Fruit fly (Drosophila melanogaster) whole organism, embryonic: ENCODE data around the gene Grx5.

ENCODE experiments used
- CG10209 ChIP-seq: fragments of 200-800 bp; sonication (Bioruptor generic); optimal IDR thresholded peaks from 3 replicates; lab custom pipeline; 2017; ENCODE audit warnings: missing biosample characterization, mild to moderate bottlenecking, missing genetic modification characterization, missing genetic modification reagents
- CG1024 ChIP-seq: fragments of 200-800 bp; sonication (Bioruptor generic); IDR thresholded peaks from 2 replicates; pipeline ENCODE4 v1.3.6; 2022; ENCODE audit warnings: missing biosample characterization, missing genetic modification characterization
- CG10654 ChIP-seq: fragments of 200-800 bp; sonication (Bioruptor generic); optimal IDR thresholded peaks from 2 replicates; lab custom pipeline; 2016; ENCODE audit warnings: missing biosample characterization, missing genetic modification characterization
- CG11093 ChIP-seq: fragments of 200-800 bp; sonication (Bioruptor generic); IDR thresholded peaks from 3 replicates; pipeline ENCODE4 v1.3.6; 2022; ENCODE audit warnings: missing biosample characterization, missing genetic modification characterization
- CG11560 ChIP-seq: fragments of 200-800 bp; sonication (Bioruptor generic); IDR thresholded peaks from 3 replicates; pipeline ENCODE4 v1.3.6; 2022; ENCODE audit warnings: missing biosample characterization, missing genetic modification characterization
- CG11696 ChIP-seq: fragments of 200-800 bp; sonication (Bioruptor generic); IDR thresholded peaks from 2 replicates; pipeline ENCODE4 v1.3.6; 2022; ENCODE audit warnings: missing biosample characterization, missing genetic modification characterization
- CG1233 ChIP-seq: fragments of 200-800 bp; sonication (Bioruptor generic); optimal IDR thresholded peaks from 4 replicates; lab custom pipeline; 2018; ENCODE audit warnings: missing biosample characterization, mild to moderate bottlenecking, missing genetic modification characterization
- CG12391 ChIP-seq: fragments of 200-800 bp; sonication (Bioruptor generic); optimal IDR thresholded peaks from 3 replicates; lab custom pipeline; 2018; ENCODE audit warnings: missing biosample characterization, mild to moderate bottlenecking, missing genetic modification characterization, moderate library complexity
- CG13123 ChIP-seq: fragments of 200-800 bp; sonication (Bioruptor generic); optimal IDR thresholded peaks from 2 replicates; lab custom pipeline; 2016; ENCODE audit warnings: missing biosample characterization, missing genetic modification characterization
- CG17802 ChIP-seq: fragments of 200-800 bp; sonication (Bioruptor generic); optimal IDR thresholded peaks from 2 replicates; lab custom pipeline; 2018; ENCODE audit warnings: missing biosample characterization, mild to moderate bottlenecking, missing genetic modification characterization, moderate library complexity
- CG17829 ChIP-seq: fragments of 200-800 bp; optimal IDR thresholded peaks from 2 replicates; lab custom pipeline; 2019; ENCODE audit warnings: missing biosample characterization, mild to moderate bottlenecking, missing genetic modification characterization, moderate library complexity
- CG2120 ChIP-seq: fragments of 200-800 bp; sonication (Bioruptor generic); optimal IDR thresholded peaks from 3 replicates; lab custom pipeline; 2016; ENCODE audit warnings: missing biosample characterization, missing genetic modification characterization
- CG2875 ChIP-seq: fragments of 200-800 bp; sonication (Bioruptor generic); optimal IDR thresholded peaks from 2 replicates; lab custom pipeline; 2017; ENCODE audit warnings: missing biosample characterization, mild to moderate bottlenecking, missing genetic modification characterization, missing genetic modification reagents
- CG34376 ChIP-seq: fragments of 200-800 bp; sonication (Bioruptor generic); optimal IDR thresholded peaks from 2 replicates; lab custom pipeline; 2018; ENCODE audit warnings: missing biosample characterization, mild to moderate bottlenecking, missing genetic modification characterization
- CG3847 ChIP-seq: fragments of 200-800 bp; sonication (Bioruptor generic); IDR thresholded peaks from 2 replicates; pipeline ENCODE4 v1.3.6; 2022; ENCODE audit warnings: missing biosample characterization, missing genetic modification characterization
- CG5245 ChIP-seq: fragments of 200-800 bp; sonication (Bioruptor generic); optimal IDR thresholded peaks from 3 replicates; lab custom pipeline; 2016; ENCODE audit warnings: missing biosample characterization, missing genetic modification characterization
- CG5953 ChIP-seq: fragments of 200-800 bp; sonication (Bioruptor generic); IDR thresholded peaks from 2 replicates; pipeline ENCODE4 v1.3.6; 2022; ENCODE audit warnings: missing biosample characterization, missing genetic modification characterization
- CG6813 ChIP-seq: fragments of 200-800 bp; sonication (Bioruptor generic); optimal IDR thresholded peaks from 2 replicates; lab custom pipeline; 2017; ENCODE audit warnings: missing biosample characterization, missing genetic modification characterization, mild to moderate bottlenecking, moderate library complexity, missing genetic modification reagents
- CG7745 ChIP-seq: fragments of 200-800 bp; sonication (Bioruptor generic); optimal IDR thresholded peaks from 2 replicates; lab custom pipeline; 2018; ENCODE audit warnings: missing biosample characterization, mild to moderate bottlenecking, missing genetic modification characterization, moderate library complexity
- CG7928 ChIP-seq: fragments of 200-800 bp; sonication (Bioruptor generic); optimal IDR thresholded peaks from 2 replicates; lab custom pipeline; 2017; ENCODE audit warnings: missing biosample characterization, mild to moderate bottlenecking, missing genetic modification characterization
- CG8924 ChIP-seq: fragments of 200-800 bp; optimal IDR thresholded peaks from 3 replicates; lab custom pipeline; 2019; ENCODE audit warnings: missing biosample characterization, mild to moderate bottlenecking, missing genetic modification characterization, moderate library complexity
- CG9932 ChIP-seq: fragments of 200-800 bp; sonication (Bioruptor generic); IDR thresholded peaks from 2 replicates; pipeline ENCODE4 v1.3.6; 2022; ENCODE audit warnings: missing biosample characterization, missing genetic modification characterization
- Dref ChIP-seq: fragments of 200-800 bp; sonication (Bioruptor generic); IDR thresholded peaks from 2 replicates; pipeline ENCODE4 v1.3.6; 2022; ENCODE audit warnings: missing biosample characterization, missing genetic modification characterization
- Fer2 ChIP-seq: fragments of 200-800 bp; sonication (Bioruptor generic); optimal IDR thresholded peaks from 2 replicates; lab custom pipeline; 2018; ENCODE audit warnings: missing biosample characterization, mild to moderate bottlenecking, missing genetic modification characterization, moderate library complexity
- H15 ChIP-seq: fragments of 200-800 bp; sonication (Bioruptor generic); IDR thresholded peaks from 3 replicates; pipeline ENCODE4 v1.3.6; 2022; ENCODE audit warnings: missing biosample characterization, missing genetic modification characterization
- HLH54F ChIP-seq: fragments of 200-800 bp; sonication (Bioruptor generic); optimal IDR thresholded peaks from 3 replicates; lab custom pipeline; 2016; ENCODE audit warnings: missing biosample characterization, missing genetic modification characterization
- Hmr ChIP-seq: fragments of 200-800 bp; sonication (Bioruptor generic); optimal IDR thresholded peaks from 3 replicates; lab custom pipeline; 2017; ENCODE audit warnings: mild to moderate bottlenecking, missing biosample characterization, missing genetic modification reagents, missing genetic modification characterization
- Hr39 ChIP-seq: fragments of >200 bp; optimal IDR thresholded peaks from 2 replicates; lab custom pipeline; 2017
- Scr ChIP-seq: fragments of 200-800 bp; sonication (Bioruptor generic); IDR thresholded peaks from 2 replicates; pipeline ENCODE4 v1.3.6; 2022; ENCODE audit warnings: missing biosample characterization, missing genetic modification characterization; ENCODE audit not compliant: partially characterized antibody
- Usf ChIP-seq: fragments of 200-800 bp; sonication (Bioruptor generic); optimal IDR thresholded peaks from 2 replicates; lab custom pipeline; 2017; ENCODE audit warnings: missing genotype, missing biosample characterization, missing genetic modification characterization
- bigmax ChIP-seq: fragments of 200-800 bp; sonication (Bioruptor generic); optimal IDR thresholded peaks from 2 replicates; lab custom pipeline; 2018; ENCODE audit warnings: missing biosample characterization, mild to moderate bottlenecking, missing genetic modification characterization
- chif ChIP-seq, 2 experiments: fragments of 200-800 bp; sonication (Bioruptor generic); optimal IDR thresholded peaks; 3 replicates each; lab custom pipeline; 2016; ENCODE audit warnings: missing biosample characterization in 2 of 2, missing genetic modification characterization in 2 of 2
- ci ChIP-seq: fragments of 200-800 bp; sonication (Bioruptor generic); IDR thresholded peaks from 3 replicates; pipeline ENCODE4 v1.3.6; 2022; ENCODE audit warnings: missing biosample characterization, missing genetic modification characterization
- dimm ChIP-seq: fragments of 200-800 bp; sonication (Bioruptor generic); IDR thresholded peaks from 2 replicates; pipeline ENCODE4 v1.3.6; 2022; ENCODE audit warnings: missing biosample characterization, missing genetic modification characterization
- disco-r ChIP-seq: fragments of 200-800 bp; sonication (Bioruptor generic); optimal IDR thresholded peaks from 2 replicates; lab custom pipeline; 2016; ENCODE audit warnings: missing biosample characterization, missing genetic modification characterization
- dmrt99B ChIP-seq: fragments of 200-800 bp; sonication (Bioruptor generic); optimal IDR thresholded peaks from 2 replicates; lab custom pipeline; 2018; ENCODE audit warnings: missing biosample characterization, mild to moderate bottlenecking, missing genetic modification characterization, moderate library complexity
- fd102C ChIP-seq: fragments of 200-800 bp; sonication (Bioruptor generic); optimal IDR thresholded peaks from 2 replicates; lab custom pipeline; 2018; ENCODE audit warnings: missing biosample characterization, mild to moderate bottlenecking, missing genetic modification characterization, moderate library complexity
- gcm2 ChIP-seq: fragments of 200-800 bp; sonication (Bioruptor generic); optimal IDR thresholded peaks from 2 replicates; lab custom pipeline; 2016; ENCODE audit warnings: missing biosample characterization, missing genetic modification characterization
- inv ChIP-seq: fragments of 200-800 bp; sonication (Bioruptor generic); IDR thresholded peaks from 2 replicates; pipeline ENCODE4 v1.3.6; 2022; ENCODE audit warnings: missing biosample characterization, missing genetic modification characterization; ENCODE audit not compliant: partially characterized antibody
- mam ChIP-seq: fragments of 200-800 bp; sonication (Bioruptor generic); optimal IDR thresholded peaks from 3 replicates; lab custom pipeline; 2016; ENCODE audit warnings: missing biosample characterization, missing genetic modification characterization
- nau ChIP-seq: fragments of 200-800 bp; sonication (Bioruptor generic); optimal IDR thresholded peaks from 3 replicates; lab custom pipeline; 2017; ENCODE audit warnings: missing biosample characterization, mild to moderate bottlenecking, missing genetic modification characterization, missing genetic modification reagents
- odd ChIP-seq: fragments of 200-800 bp; sonication (Bioruptor generic); optimal IDR thresholded peaks from 2 replicates; lab custom pipeline; 2017; ENCODE audit warnings: missing biosample characterization, mild to moderate bottlenecking, missing genetic modification characterization
- onecut ChIP-seq: fragments of 200-800 bp; sonication (Bioruptor generic); IDR thresholded peaks from 2 replicates; pipeline ENCODE4 v1.3.6; 2022; ENCODE audit warnings: missing biosample characterization, missing genetic modification characterization
- pb ChIP-seq: fragments of 200-800 bp; sonication (Bioruptor generic); optimal IDR thresholded peaks from 3 replicates; lab custom pipeline; 2016; ENCODE audit warnings: missing biosample characterization, missing genetic modification characterization
- phol ChIP-seq: fragments of 200-800 bp; sonication (Bioruptor generic); optimal IDR thresholded peaks from 3 replicates; lab custom pipeline; 2018; ENCODE audit warnings: missing biosample characterization, mild to moderate bottlenecking, missing genetic modification characterization, moderate library complexity
- psq ChIP-seq: fragments of 200-800 bp; sonication (Bioruptor generic); optimal IDR thresholded peaks from 2 replicates; lab custom pipeline; 2017; ENCODE audit warnings: missing biosample characterization, missing genetic modification characterization
- repo ChIP-seq: fragments of 200-800 bp; sonication (Bioruptor generic); optimal IDR thresholded peaks from 2 replicates; lab custom pipeline; 2016; ENCODE audit warnings: missing biosample characterization, missing genetic modification characterization
- scrt ChIP-seq: fragments of 200-800 bp; sonication (Bioruptor generic); optimal IDR thresholded peaks from 2 replicates; lab custom pipeline; 2018; ENCODE audit warnings: missing biosample characterization, mild to moderate bottlenecking, missing genetic modification characterization, moderate library complexity
- ssp ChIP-seq: fragments of 200-800 bp; sonication (Bioruptor generic); IDR thresholded peaks from 2 replicates; pipeline ENCODE4 v1.3.6; 2022; ENCODE audit warnings: missing biosample characterization, missing genetic modification characterization
- zf30C ChIP-seq: fragments of 200-800 bp; sonication (Bioruptor generic); optimal IDR thresholded peaks from 3 replicates; lab custom pipeline; 2018; ENCODE audit warnings: missing biosample characterization, mild to moderate bottlenecking, missing genetic modification characterization

Grx5 gene

DNA sequence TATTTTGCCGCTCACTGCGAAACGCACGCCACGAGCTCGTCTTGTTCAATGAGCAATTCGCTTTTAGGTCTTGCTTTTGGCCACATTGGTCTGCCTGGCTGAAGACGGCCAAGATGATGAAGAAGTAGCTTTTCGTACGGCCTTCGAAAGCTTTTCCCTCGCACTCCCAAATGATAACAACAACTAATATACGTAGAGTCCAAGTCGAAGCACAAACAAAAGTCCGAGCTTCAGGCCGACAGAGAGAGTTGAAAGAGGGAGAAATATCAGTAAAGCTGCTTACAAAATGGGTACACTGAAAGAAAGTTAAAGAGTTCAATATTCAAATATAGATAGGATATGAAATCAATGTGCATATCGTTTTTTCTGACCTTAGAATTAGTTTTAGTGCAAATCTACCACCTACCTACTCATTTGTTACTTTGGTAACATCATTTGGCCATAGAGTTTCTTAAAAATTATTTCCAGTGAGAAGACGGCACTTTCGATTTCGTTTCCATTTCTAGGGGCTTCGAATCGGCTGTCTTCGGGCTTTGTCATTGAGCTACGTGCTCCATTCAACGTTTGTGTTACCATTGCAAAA, 44.6 kb upstream of the Grx5 start, which contains the start of the genes CG45064 and CG45065 (continued):
- TF ChIP-seq CG2875: peak; percentile 80
- TF ChIP-seq odd (GFP tag; lab: Kevin White, UChicago): peak; percentile 80
- peak; percentile 71 for TF ChIP-seq CG6813 (GFP tag; lab: Kevin White, UChicago)
- no peak for TF ChIP-seq fd102C (GFP tag; lab: Kevin White, UChicago)
- TF ChIP-seq nau (GFP tag; lab: Kevin White, UChicago): peak; percentile 75
- TF ChIP-seq Hmr (GFP tag; lab: Kevin White, UChicago): peak; percentile 65
- TF ChIP-seq CG11696 (GFP tag; lab: Robert Waterston, UW): peak; percentile 61; the same call in 1 of the 2 replicates
- TF ChIP-seq ci (GFP tag; lab: Robert Waterston, UW): peak; percentile 97
- peak; percentile 31 for TF ChIP-seq CG7928 (GFP tag; lab: Kevin White, UChicago)
- peak; percentile 56 for TF ChIP-seq CG13123 (GFP tag; lab: Kevin White, UChicago)
- peak; percentile 91 for TF ChIP-seq CG5953 (GFP tag; lab: Robert Waterston, UW)
- peak; percentile 88 for TF ChIP-seq CG8924
- peak; percentile 70 for TF ChIP-seq dimm (GFP tag; lab: Robert Waterston, UW)
- peak; percentile 69 for TF ChIP-seq scrt (GFP tag; lab: Kevin White, UChicago)
- peak; percentile 95 for TF ChIP-seq dmrt99B
- TF ChIP-seq CG10209 (GFP tag; lab: Kevin White, UChicago): peak; percentile 79
- no peak for TF ChIP-seq Scr (GFP tag; lab: Robert Waterston, UW)
- peak; percentile 75 for TF ChIP-seq CG1024 (GFP tag; lab: Robert Waterston, UW)
- peak; percentile 87 for TF ChIP-seq phol (tag; lab: Kevin White, UChicago)
- peak; percentile 76 for TF ChIP-seq CG11093 (GFP tag; lab: Robert Waterston, UW)
- TF ChIP-seq CG17802 (tag; lab: Kevin White, UChicago): peak; percentile 58
- peak; percentile 73 for TF ChIP-seq ssp (GFP tag; lab: Robert Waterston, UW)
- TF ChIP-seq inv (GFP tag; lab: Robert Waterston, UW): no peak
- TF ChIP-seq Dref (GFP tag; lab: Robert Waterston, UW): no peak
- TF ChIP-seq disco-r (GFP tag; lab: Kevin White, UChicago): peak; percentile 60
- peak; percentile 70 for TF ChIP-seq CG9932 (GFP tag; lab: Robert Waterston, UW)
- TF ChIP-seq CG11560 (tag; lab: Robert Waterston, UW): peak; percentile 55; the same call in 2 of the 3 replicates
- TF ChIP-seq Fer2 (tag; lab: Kevin White, UChicago): peak; percentile 3
- peak; percentile 89 for TF ChIP-seq CG12391 (tag; lab: Kevin White, UChicago)
- no peak for TF ChIP-seq CG34376 (GFP tag; lab: Kevin White, UChicago)
- TF ChIP-seq CG5245: peak; percentile 81
- TF ChIP-seq bigmax (GFP tag; lab: Kevin White, UChicago): no peak
- TF ChIP-seq CG10654 (GFP tag; lab: Kevin White, UChicago): peak; percentile 68
- peak; percentile 63 for TF ChIP-seq CG1233 (GFP tag; lab: Kevin White, UChicago)
- TF ChIP-seq H15 (GFP tag; lab: Robert Waterston, UW): peak; percentile 86
- TF ChIP-seq CG2120: peak; percentile 79
- peak; percentile 51 for TF ChIP-seq zf30C (GFP tag; lab: Kevin White, UChicago)
- peak; percentile 86 for TF ChIP-seq CG17829
- TF ChIP-seq HLH54F (GFP tag; lab: Kevin White, UChicago): peak; percentile 81
- peak; percentile 80 for TF ChIP-seq pb (GFP tag; lab: Kevin White, UChicago)
- peak; percentile 56 for TF ChIP-seq gcm2 (GFP tag; lab: Kevin White, UChicago)
- peak; percentile 60 for TF ChIP-seq Usf (GFP tag; lab: Kevin White, UChicago)
- TF ChIP-seq CG3847 (GFP tag; lab: Robert Waterston, UW): peak; percentile 55
- peak; percentile 74 for TF ChIP-seq onecut (GFP tag; lab: Robert Waterston, UW)
- peak; percentile 83 for TF ChIP-seq mam (GFP tag; lab: Kevin White, UChicago)
- TF ChIP-seq psq (GFP tag; lab: Kevin White, UChicago): peak; percentile 64
- peak; percentile 70 to 84 for TF ChIP-seq chif (GFP tag; optimal IDR thresholded peaks at IDR 0.05; lab: Kevin White, UChicago)
- TF ChIP-seq repo (GFP tag; lab: Kevin White, UChicago): peak; percentile 62
- no peak for TF ChIP-seq Hr39 (lab: Kevin White, UChicago)
- TF ChIP-seq CG7745 (tag; lab: Kevin White, UChicago): no peak
